Fruit fly (Drosophila melanogaster) whole organism, prepupa: Measurements from ENCODE around the gene CG33096.

Source experiments
- Blimp-1 ChIP-seq: fragments of 200-800 bp; sonication (Bioruptor generic); optimal IDR thresholded peaks from 3 replicates; lab custom pipeline; 2017; ENCODE audit warnings: missing biosample characterization, missing genetic modification characterization, mild to moderate bottlenecking, moderate library complexity, missing genetic modification reagents
- CG11762 ChIP-seq: fragments of 200-800 bp; sonication (Bioruptor generic); optimal IDR thresholded peaks from 3 replicates; lab custom pipeline; 2016; ENCODE audit warnings: missing biosample characterization, missing genetic modification characterization; ENCODE audit not compliant: insufficient read depth
- CG1621 ChIP-seq: fragments of 200-800 bp; sonication (Bioruptor generic); optimal IDR thresholded peaks from 3 replicates; lab custom pipeline; 2018; ENCODE audit warnings: missing biosample characterization, mild to moderate bottlenecking, missing genetic modification characterization
- CG3032 ChIP-seq: fragments of 200-800 bp; optimal IDR thresholded peaks from 2 replicates; lab custom pipeline; 2019; ENCODE audit warnings: missing biosample characterization, mild to moderate bottlenecking, missing genetic modification characterization, moderate library complexity
- CG34406 ChIP-seq: fragments of 200-800 bp; sonication (Bioruptor generic); optimal IDR thresholded peaks from 3 replicates; lab custom pipeline; 2016; ENCODE audit warnings: missing biosample characterization, missing genetic modification characterization
- CG6163 ChIP-seq: fragments of 200-800 bp; sonication (Bioruptor generic); IDR thresholded peaks from 3 replicates; pipeline ENCODE4 v1.3.6; 2022; ENCODE audit warnings: missing biosample characterization, missing genetic modification characterization
- Ets21C ChIP-seq: fragments of 200-800 bp; sonication (Bioruptor generic); optimal IDR thresholded peaks from 3 replicates; lab custom pipeline; 2016; ENCODE audit warnings: missing biosample characterization, missing genetic modification characterization
- Hr39 ChIP-seq: fragments of 200-800 bp; sonication (Bioruptor generic); optimal IDR thresholded peaks from 2 replicates; lab custom pipeline; 2016; ENCODE audit warnings: missing biosample characterization, missing genetic modification characterization
- Smox ChIP-seq: fragments of 200-800 bp; sonication (Bioruptor generic); optimal IDR thresholded peaks from 3 replicates; lab custom pipeline; 2016; ENCODE audit warnings: missing biosample characterization, missing genetic modification characterization
- Sox14 ChIP-seq: fragments of 200-800 bp; sonication (Bioruptor generic); optimal IDR thresholded peaks from 3 replicates; lab custom pipeline; 2016; ENCODE audit warnings: missing biosample characterization, missing genetic modification characterization
- cyc ChIP-seq: fragments of 200-800 bp; sonication (Bioruptor generic); optimal IDR thresholded peaks from 3 replicates; lab custom pipeline; 2016; ENCODE audit warnings: missing biosample characterization, missing genetic modification characterization
- fkh ChIP-seq: fragments of 200-800 bp; sonication (Bioruptor generic); optimal IDR thresholded peaks from 3 replicates; lab custom pipeline; 2017; ENCODE audit warnings: missing biosample characterization, mild to moderate bottlenecking, missing genetic modification characterization, moderate library complexity
- lz ChIP-seq: fragments of 200-800 bp; sonication (Bioruptor generic); optimal IDR thresholded peaks from 3 replicates; lab custom pipeline; 2016; ENCODE audit warnings: missing biosample characterization, missing genetic modification characterization

- no peak for TF ChIP-seq cyc (GFP tag; lab: Kevin White, UChicago)
- TF ChIP-seq CG6163: no peak; the same call in 2 of the 3 replicates
- TF ChIP-seq lz (GFP tag; lab: Kevin White, UChicago): no peak
- TF ChIP-seq Blimp-1 (GFP tag; lab: Kevin White, UChicago): no peak
- no peak for TF ChIP-seq Hr39 (GFP tag; lab: Kevin White, UChicago)
- no peak for TF ChIP-seq Ets21C
- TF ChIP-seq CG3032 (tag; lab: Kevin White, UChicago): no peak
- TF ChIP-seq CG11762 (GFP tag; lab: Kevin White, UChicago): no peak
- no peak for TF ChIP-seq CG34406
- TF ChIP-seq fkh (GFP tag; lab: Kevin White, UChicago): no peak
- TF ChIP-seq Smox: no peak
- peak; percentile 47 for TF ChIP-seq CG1621 (tag; lab: Kevin White, UChicago)
- TF ChIP-seq Sox14 (GFP tag; lab: Kevin White, UChicago): no peak
These were observed 40.3 kb downstream of the CG33096 start, which contains the start of gene danr for dm6 chr3R:25137565-25138367.
